Fruit fly (Drosophila melanogaster) S2 (cell line): ENCODE measurements around the gene ND-B14.5A.

Experiments used
- CG8478 ChIP-seq: fragments of >200 bp; optimal IDR thresholded peaks from 2 replicates; lab custom pipeline; 2018
- CTCF ChIP-seq, 2 experiments: fragments of >200 bp; optimal IDR thresholded peaks; 2 replicates each; lab custom pipeline; 2018

DNA sequence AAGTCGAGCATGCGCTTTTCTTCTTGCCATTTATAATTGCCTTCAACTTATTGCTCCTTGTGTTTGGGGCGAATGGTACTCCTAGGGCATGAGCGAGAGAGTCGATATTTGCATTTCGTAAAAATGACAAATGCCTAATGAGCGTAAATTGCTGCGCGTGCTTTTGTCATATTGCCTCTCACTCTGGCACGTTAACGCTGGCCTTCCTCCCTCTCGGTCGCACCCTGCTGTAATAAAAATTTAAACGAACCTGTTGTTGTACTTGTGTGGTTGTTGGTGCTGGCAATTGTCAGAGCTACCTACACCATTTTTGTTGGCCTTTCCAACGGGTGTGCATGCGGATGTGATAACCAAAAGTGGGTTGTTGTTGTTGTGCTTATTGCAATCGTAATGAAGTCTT is 33.9 kb upstream of the ND-B14.5A start:
- TF ChIP-seq CG8478 (lab: Kevin White, UChicago) (no peak), CTCF (optimal IDR thresholded peaks at IDR 0.05; lab: Kevin White, UChicago) (no peak)
